Worm (Caenorhabditis elegans): Measurements from ENCODE around the gene nspg-13.
A peak's percentile ranks its signal among the peaks of the same experiment; 100 is the strongest.

- TF ChIP-seq mdl-1 (tag; optimal IDR thresholded peaks at IDR 0.05) (no peak), egl-43 (GFP tag; IDR thresholded peaks at IDR 0.05) (no peak), ama-1 (optimal IDR thresholded peaks at IDR 0.05) (no peak), php-3 (GFP tag; IDR thresholded peaks at IDR 0.05) (no peak), T26A8.4 (GFP tag; IDR thresholded peaks at IDR 0.05) (peak; percentile 11; the same call in 1 of the 2 replicates), lin-15B (tag; optimal IDR thresholded peaks at IDR 0.05) (no peak), nhr-111 (GFP tag; optimal IDR thresholded peaks at IDR 0.05) (no peak), fos-1 (tag; optimal IDR thresholded peaks at IDR 0.05) (no peak), daf-12 (tag; optimal IDR thresholded peaks at IDR 0.05) (no peak), ces-1 (GFP tag; optimal IDR thresholded peaks at IDR 0.05) (no peak), nhr-11 (tag; optimal IDR thresholded peaks at IDR 0.05) (peak; percentile 16)
Measured at ce11 chrX:5244041-5244440, 11.0 kb upstream of the nspg-13 start, which contains the start of gene Y34B4A.7.
